Worm (Caenorhabditis elegans): ENCODE measurements around the gene emb-5.

The emb-5 gene

ce11 chrIII:4693281-4693680 lies 27.2 kb downstream of the emb-5 start, which contains the start of gene nifk-1 (continued):
- TF ChIP-seq die-1 (tag; optimal IDR thresholded peaks at IDR 0.05) (no peak), rpc-1 (optimal IDR thresholded peaks at IDR 0.05) (no peak), rpc-1 (tag; optimal IDR thresholded peaks at IDR 0.05) (no peak), ztf-22 (GFP tag; optimal IDR thresholded peaks at IDR 0.05) (no peak), ztf-6 (GFP tag; IDR thresholded peaks at IDR 0.05) (no peak), ceh-79 (tag; optimal IDR thresholded peaks at IDR 0.05) (no peak), lin-35 (GFP tag; optimal IDR thresholded peaks at IDR 0.05) (peak in 1 of 3 experiments; percentile 47), F57C9.4 (tag; optimal IDR thresholded peaks at IDR 0.05) (no peak), dox-1 (GFP tag; IDR thresholded peaks at IDR 0.05) (peak; percentile 84), aptf-3 (GFP tag; IDR thresholded peaks at IDR 0.05) (no peak), fkh-3 (tag; optimal IDR thresholded peaks at IDR 0.05) (no peak), Y56A3A.18 (GFP tag; IDR thresholded peaks at IDR 0.05) (no peak), unc-130 (GFP tag; optimal IDR thresholded peaks at IDR 0.05) (no peak), tlf-1 (GFP tag; optimal IDR thresholded peaks at IDR 0.05) (peak; percentile 3), K11D2.4 (GFP tag; IDR thresholded peaks at IDR 0.05) (no peak), nfya-1 (tag; optimal IDR thresholded peaks at IDR 0.05; ENCODE audit: borderline replicate concordance, insufficient read depth) (no peak), let-607 (tag; optimal IDR thresholded peaks at IDR 0.05) (peak in 1 of 2 experiments; percentile 22), F37B4.10 (GFP tag; IDR thresholded peaks at IDR 0.05) (no peak), nfyb-1 (GFP tag; IDR thresholded peaks at IDR 0.05) (peak; percentile 56; the same call in 1 of the 2 replicates), T07F8.4 (tag; optimal IDR thresholded peaks at IDR 0.05) (no peak), F22D6.2 (tag; optimal IDR thresholded peaks at IDR 0.05) (no peak), attf-3 (GFP tag; conservative IDR thresholded peaks at IDR 0.05) (no peak), lin-26 (GFP tag; IDR thresholded peaks at IDR 0.05) (no peak), cebp-1 (GFP tag; IDR thresholded peaks at IDR 0.05) (no peak), cebp-1 (tag; optimal IDR thresholded peaks at IDR 0.05) (peak; percentile 58), athp-1 (tag; optimal IDR thresholded peaks at IDR 0.05) (no peak), mxl-1 (tag; optimal IDR thresholded peaks at IDR 0.05) (no peak), ets-4 (GFP tag; optimal IDR thresholded peaks at IDR 0.05) (no peak), egl-18 (GFP tag; IDR thresholded peaks at IDR 0.05) (no peak), atf-7 (tag; optimal IDR thresholded peaks at IDR 0.05) (no peak), Y53F4B.3 (GFP tag; IDR thresholded peaks at IDR 0.05) (no peak), rcor-1 (GFP tag; IDR thresholded peaks at IDR 0.05) (no peak), tbx-9 (tag; optimal IDR thresholded peaks at IDR 0.05; ENCODE audit: borderline replicate concordance) (no peak), snpc-1.3 (tag; optimal IDR thresholded peaks at IDR 0.05; ENCODE audit: insufficient read depth) (no peak), sea-2 (GFP tag; IDR thresholded peaks at IDR 0.05) (no peak), ceh-40 (GFP tag; IDR thresholded peaks at IDR 0.05) (no peak), snpc-4 (GFP tag; optimal IDR thresholded peaks at IDR 0.05) (no peak), snpc-4 (tag; optimal IDR thresholded peaks at IDR 0.05) (peak in 3 of 4 experiments; percentile 28 to 69 (median 68)), attf-5 (GFP tag; optimal IDR thresholded peaks at IDR 0.05) (peak; percentile 86), madf-10 (tag; optimal IDR thresholded peaks at IDR 0.05) (no peak), lir-1 (GFP tag; conservative IDR thresholded peaks at IDR 0.05) (no peak), F55B11.4 (tag; optimal IDR thresholded peaks at IDR 0.05; ENCODE audit: borderline replicate concordance, insufficient read depth) (no peak), nhr-90 (tag; optimal IDR thresholded peaks at IDR 0.05) (no peak), madf-6 (GFP tag; IDR thresholded peaks at IDR 0.05) (peak; percentile 65), D2030.7 (GFP tag; IDR thresholded peaks at IDR 0.05) (no peak), F49E8.2 (tag; optimal IDR thresholded peaks at IDR 0.05; ENCODE audit: insufficient read depth) (no peak), C06A6.2 (GFP tag; conservative IDR thresholded peaks at IDR 0.05) (no peak), hmg-20 (GFP tag; IDR thresholded peaks at IDR 0.05) (no peak), xnd-1 (tag; optimal IDR thresholded peaks at IDR 0.05) (no peak), ekl-4 (GFP tag; IDR thresholded peaks at IDR 0.05) (no peak)

Data from whole organism, young adult.